Fruit fly (Drosophila melanogaster) whole organism, embryonic: ENCODE measurements around the gene CG4382.
A peak's percentile ranks its signal among the peaks of the same experiment; 100 is the strongest.

Source experiments
- CG1024 ChIP-seq: fragments of 200-800 bp; sonication (Bioruptor generic); IDR thresholded peaks from 2 replicates; pipeline ENCODE4 v1.3.6; 2022; ENCODE audit warnings: missing biosample characterization, missing genetic modification characterization
- CG10543 ChIP-seq: fragments of 200-800 bp; sonication (Bioruptor generic); optimal IDR thresholded peaks from 3 replicates; lab custom pipeline; 2017; ENCODE audit warnings: missing biosample characterization, mild to moderate bottlenecking, missing genetic modification characterization, moderate library complexity
- CG11456 ChIP-seq: fragments of 200-800 bp; sonication (Bioruptor generic); IDR thresholded peaks from 3 replicates; pipeline ENCODE4 v1.3.6; 2022; ENCODE audit warnings: missing biosample characterization, missing genetic modification characterization
- CG11723 ChIP-seq: fragments of 200-800 bp; sonication (Bioruptor generic); optimal IDR thresholded peaks from 2 replicates; lab custom pipeline; 2017; ENCODE audit warnings: missing biosample characterization, mild to moderate bottlenecking, missing genetic modification characterization
- CG12299 ChIP-seq: fragments of 200-800 bp; sonication (Bioruptor generic); optimal IDR thresholded peaks from 2 replicates; lab custom pipeline; 2018; ENCODE audit warnings: missing biosample characterization, mild to moderate bottlenecking, missing genetic modification characterization
- CG12769 ChIP-seq: fragments of 200-800 bp; sonication (Bioruptor generic); optimal IDR thresholded peaks from 2 replicates; lab custom pipeline; 2019; ENCODE audit warnings: missing biosample characterization, mild to moderate bottlenecking, missing genetic modification characterization, moderate library complexity
- CG15696 ChIP-seq: fragments of 200-800 bp; sonication (Bioruptor generic); optimal IDR thresholded peaks from 2 replicates; lab custom pipeline; 2019; ENCODE audit warnings: missing biosample characterization, mild to moderate bottlenecking, missing genetic modification characterization, moderate library complexity
- CG1647 ChIP-seq: fragments of 200-800 bp; sonication (Bioruptor generic); optimal IDR thresholded peaks from 3 replicates; lab custom pipeline; 2016; ENCODE audit warnings: missing biosample characterization, missing genetic modification characterization
- CG17385 ChIP-seq: fragments of 200-800 bp; sonication (Bioruptor generic); optimal IDR thresholded peaks from 3 replicates; lab custom pipeline; 2018; ENCODE audit warnings: missing biosample characterization, mild to moderate bottlenecking, missing genetic modification characterization
- CG17802 ChIP-seq: fragments of 200-800 bp; sonication (Bioruptor generic); optimal IDR thresholded peaks from 2 replicates; lab custom pipeline; 2018; ENCODE audit warnings: missing biosample characterization, mild to moderate bottlenecking, missing genetic modification characterization, moderate library complexity
- CG18011 ChIP-seq: fragments of 200-800 bp; sonication (Bioruptor generic); optimal IDR thresholded peaks from 2 replicates; lab custom pipeline; 2017; ENCODE audit warnings: missing biosample characterization, missing genetic modification characterization, mild to moderate bottlenecking, moderate library complexity, missing genotype
- CG18619 ChIP-seq: fragments of 200-800 bp; sonication (Bioruptor generic); optimal IDR thresholded peaks from 3 replicates; lab custom pipeline; 2017; ENCODE audit warnings: missing biosample characterization, mild to moderate bottlenecking, missing genetic modification characterization
- CG30431 ChIP-seq: fragments of 200-800 bp; sonication (Bioruptor generic); optimal IDR thresholded peaks from 2 replicates; lab custom pipeline; 2017; ENCODE audit warnings: missing biosample characterization, missing genetic modification characterization
- CG33557 ChIP-seq: fragments of 200-800 bp; sonication (Bioruptor generic); optimal IDR thresholded peaks from 2 replicates; lab custom pipeline; 2019; ENCODE audit warnings: missing biosample characterization, mild to moderate bottlenecking, missing genetic modification characterization, moderate library complexity
- CG34422 ChIP-seq: fragments of 200-800 bp; sonication (Bioruptor generic); IDR thresholded peaks from 3 replicates; pipeline ENCODE4 v1.3.6; 2022; ENCODE audit warnings: missing biosample characterization, missing genetic modification characterization
- CG3847 ChIP-seq: fragments of 200-800 bp; sonication (Bioruptor generic); IDR thresholded peaks from 2 replicates; pipeline ENCODE4 v1.3.6; 2022; ENCODE audit warnings: missing biosample characterization, missing genetic modification characterization
- CG4282 ChIP-seq: fragments of 200-800 bp; sonication (Bioruptor generic); optimal IDR thresholded peaks from 2 replicates; lab custom pipeline; 2016; ENCODE audit warnings: missing biosample characterization, missing genetic modification characterization
- CG4328 ChIP-seq: fragments of 200-800 bp; sonication (Bioruptor generic); optimal IDR thresholded peaks from 3 replicates; lab custom pipeline; 2017; ENCODE audit warnings: missing biosample characterization, missing genetic modification reagents, missing genetic modification characterization
- CG4404 ChIP-seq: fragments of 200-800 bp; sonication (Bioruptor generic); IDR thresholded peaks from 2 replicates; pipeline ENCODE4 v1.3.6; 2022; ENCODE audit warnings: missing biosample characterization, missing genetic modification characterization
- CG4820 ChIP-seq: fragments of 200-800 bp; sonication (Bioruptor generic); optimal IDR thresholded peaks from 3 replicates; lab custom pipeline; 2016; ENCODE audit warnings: missing biosample characterization, missing genetic modification characterization
- CG6791 ChIP-seq: fragments of 200-800 bp; sonication (Bioruptor generic); IDR thresholded peaks from 3 replicates; pipeline ENCODE4 v1.3.6; 2022; ENCODE audit warnings: missing biosample characterization, missing genetic modification characterization; ENCODE audit not compliant: partially characterized antibody
- CG6813 ChIP-seq: fragments of 200-800 bp; sonication (Bioruptor generic); optimal IDR thresholded peaks from 2 replicates; lab custom pipeline; 2017; ENCODE audit warnings: missing biosample characterization, missing genetic modification characterization, mild to moderate bottlenecking, moderate library complexity, missing genetic modification reagents
- CG8944 ChIP-seq: fragments of 200-800 bp; sonication (Bioruptor generic); optimal IDR thresholded peaks from 3 replicates; lab custom pipeline; 2016; ENCODE audit warnings: missing biosample characterization, missing genetic modification characterization
- CG9609 ChIP-seq: fragments of 200-800 bp; sonication (Bioruptor generic); optimal IDR thresholded peaks from 3 replicates; lab custom pipeline; 2016; ENCODE audit warnings: missing biosample characterization, missing genetic modification characterization
- CG9727 ChIP-seq: fragments of 200-800 bp; sonication (Bioruptor generic); optimal IDR thresholded peaks from 3 replicates; lab custom pipeline; 2017; ENCODE audit warnings: missing biosample characterization, mild to moderate bottlenecking, missing genetic modification characterization
- CG9932 ChIP-seq: fragments of 200-800 bp; sonication (Bioruptor generic); IDR thresholded peaks from 2 replicates; pipeline ENCODE4 v1.3.6; 2022; ENCODE audit warnings: missing biosample characterization, missing genetic modification characterization
- CoRest ChIP-seq: fragments of 200-800 bp; sonication (Bioruptor generic); optimal IDR thresholded peaks from 3 replicates; lab custom pipeline; 2018; ENCODE audit warnings: missing biosample characterization, mild to moderate bottlenecking, missing genetic modification characterization, moderate library complexity
- Drgx ChIP-seq: fragments of 200-800 bp; sonication (Bioruptor generic); IDR thresholded peaks from 2 replicates; pipeline ENCODE4 v1.3.6; 2022; ENCODE audit warnings: missing biosample characterization, missing genetic modification characterization
- E2f2 ChIP-seq: fragments of 200-800 bp; sonication (Bioruptor generic); IDR thresholded peaks from 2 replicates; pipeline ENCODE4 v1.3.6; 2022; ENCODE audit warnings: missing biosample characterization, missing genetic modification characterization
- ERR ChIP-seq: fragments of 200-800 bp; sonication (Bioruptor generic); optimal IDR thresholded peaks from 2 replicates; lab custom pipeline; 2016; ENCODE audit warnings: missing biosample characterization, missing genetic modification characterization
- H2.0 ChIP-seq: fragments of 200-800 bp; sonication (Bioruptor generic); IDR thresholded peaks from 2 replicates; pipeline ENCODE4 v1.3.6; 2022; ENCODE audit warnings: missing biosample characterization, missing genetic modification characterization
- HLH3B ChIP-seq: fragments of 200-800 bp; sonication (Bioruptor generic); IDR thresholded peaks from 2 replicates; pipeline ENCODE4 v1.3.6; 2022; ENCODE audit warnings: missing biosample characterization, missing genetic modification characterization
- HLH54F ChIP-seq: fragments of 200-800 bp; sonication (Bioruptor generic); optimal IDR thresholded peaks from 3 replicates; lab custom pipeline; 2016; ENCODE audit warnings: missing biosample characterization, missing genetic modification characterization
- Max ChIP-seq: fragments of 200-800 bp; sonication (Bioruptor generic); optimal IDR thresholded peaks from 2 replicates; lab custom pipeline; 2016; ENCODE audit warnings: missing biosample characterization, mild to moderate bottlenecking, missing genetic modification characterization
- Med ChIP-seq: fragments of 200-800 bp; sonication (Bioruptor generic); peaks from one replicate; lab custom pipeline; 2016; ENCODE audit warnings: missing biosample characterization, missing genetic modification characterization, mild to moderate bottlenecking, inconsistent platforms, moderate library complexity
- Mes4 ChIP-seq: fragments of 200-800 bp; sonication (Bioruptor generic); optimal IDR thresholded peaks from 2 replicates; lab custom pipeline; 2016; ENCODE audit warnings: missing biosample characterization, missing genetic modification characterization
- NFAT ChIP-seq: fragments of 200-800 bp; sonication (Bioruptor generic); IDR thresholded peaks from 2 replicates; pipeline ENCODE4 v1.3.6; 2022; ENCODE audit warnings: missing biosample characterization, missing genetic modification characterization
- Optix ChIP-seq: fragments of 200-800 bp; sonication (Bioruptor generic); IDR thresholded peaks from 3 replicates; pipeline ENCODE4 v1.3.6; 2022; ENCODE audit warnings: missing biosample characterization, missing genetic modification characterization
- Sry-δ ChIP-seq: fragments of 200-800 bp; sonication (Bioruptor generic); optimal IDR thresholded peaks from 2 replicates; lab custom pipeline; 2016; ENCODE audit warnings: missing biosample characterization, missing genetic modification characterization
- bowl ChIP-seq: fragments of 200-800 bp; sonication (Bioruptor generic); IDR thresholded peaks from 2 replicates; pipeline ENCODE4 v1.3.6; 2022; ENCODE audit warnings: missing biosample characterization, missing genetic modification characterization
- cas ChIP-seq: fragments of 200-800 bp; sonication (Bioruptor generic); IDR thresholded peaks from 2 replicates; pipeline ENCODE4 v1.3.6; 2022; ENCODE audit warnings: missing biosample characterization, missing genetic modification characterization
- corto ChIP-seq: fragments of 200-800 bp; sonication (Bioruptor generic); optimal IDR thresholded peaks from 2 replicates; lab custom pipeline; 2016; ENCODE audit warnings: missing biosample characterization, mild to moderate bottlenecking, missing genetic modification characterization, moderate library complexity
- dmrt11E ChIP-seq: fragments of 200-800 bp; sonication (Bioruptor generic); optimal IDR thresholded peaks from 3 replicates; lab custom pipeline; 2018; ENCODE audit warnings: missing biosample characterization, mild to moderate bottlenecking, missing genetic modification characterization, moderate library complexity
- fd64A ChIP-seq: fragments of 200-800 bp; sonication (Bioruptor generic); optimal IDR thresholded peaks from 3 replicates; lab custom pipeline; 2018; ENCODE audit warnings: missing biosample characterization, mild to moderate bottlenecking, missing genetic modification characterization
- fu2 ChIP-seq: fragments of 200-800 bp; sonication (Bioruptor generic); optimal IDR thresholded peaks from 2 replicates; lab custom pipeline; 2016; ENCODE audit warnings: missing biosample characterization, missing genetic modification characterization
- grau ChIP-seq: fragments of 200-800 bp; optimal IDR thresholded peaks from 3 replicates; lab custom pipeline; 2019; ENCODE audit warnings: missing biosample characterization, mild to moderate bottlenecking, missing genetic modification characterization, moderate library complexity
- row ChIP-seq: fragments of 200-800 bp; sonication (Bioruptor generic); IDR thresholded peaks from 3 replicates; pipeline ENCODE4 v1.3.6; 2022; ENCODE audit warnings: missing biosample characterization, missing genetic modification characterization
- sima ChIP-seq: fragments of 200-800 bp; sonication (Bioruptor generic); optimal IDR thresholded peaks from 2 replicates; lab custom pipeline; 2016; ENCODE audit warnings: missing biosample characterization, missing genetic modification characterization
- slou ChIP-seq: fragments of 200-800 bp; sonication (Bioruptor generic); optimal IDR thresholded peaks from 3 replicates; lab custom pipeline; 2016; ENCODE audit warnings: missing biosample characterization, missing genetic modification characterization
- tap ChIP-seq: fragments of 200-800 bp; optimal IDR thresholded peaks from 3 replicates; lab custom pipeline; 2019; ENCODE audit warnings: missing biosample characterization, mild to moderate bottlenecking, missing genetic modification characterization, moderate library complexity
- vnd ChIP-seq: fragments of 200-800 bp; sonication (Bioruptor generic); IDR thresholded peaks from 3 replicates; pipeline ENCODE4 v1.3.6; 2022; ENCODE audit warnings: missing biosample characterization, missing genetic modification characterization; ENCODE audit not compliant: partially characterized antibody

Gene CG4382

dm6 chr2L:9616654-9617053 is 16.0 kb upstream of the CG4382 start (continued):
- TF ChIP-seq CG10543 (GFP tag; lab: Kevin White, UChicago) (peak; percentile 76), CG18619 (GFP tag; lab: Kevin White, UChicago) (no peak), Sry-δ (GFP tag; lab: Kevin White, UChicago) (peak; percentile 87), CG12769 (tag; lab: Kevin White, UChicago) (peak; percentile 80), CG11723 (GFP tag; lab: Kevin White, UChicago) (no peak), bowl (GFP tag; lab: Robert Waterston, UW) (0 out of 2 replicates have a peak, but pooled peaks have one; percentile 13), Optix (no peak; the same call in 2 of the 3 replicates), ERR (GFP tag; lab: Kevin White, UChicago) (no peak), CG9932 (GFP tag; lab: Robert Waterston, UW) (peak; percentile 71), CG15696 (tag; lab: Kevin White, UChicago) (no peak), dmrt11E (tag; lab: Kevin White, UChicago) (no peak), HLH54F (peak; percentile 65), Med (GFP tag; lab: Kevin White, UChicago) (peak; percentile 85), CoRest (peak; percentile 55), CG30431 (GFP tag; lab: Kevin White, UChicago) (no peak), CG9727 (GFP tag; lab: Kevin White, UChicago) (peak; percentile 16), CG8944 (GFP tag; lab: Kevin White, UChicago) (peak; percentile 30), cas (0 out of 2 replicates have a peak, but pooled peaks have one; percentile 38), CG9609 (GFP tag; lab: Kevin White, UChicago) (peak; percentile 49), CG17802 (no peak), Drgx (GFP tag; lab: Robert Waterston, UW) (0 out of 2 replicates have a peak, but pooled peaks have one; percentile 20), CG1647 (GFP tag; lab: Kevin White, UChicago) (no peak), CG1024 (GFP tag; lab: Robert Waterston, UW) (peak; percentile 26; the same call in 1 of the 2 replicates), row (GFP tag; lab: Robert Waterston, UW) (peak; percentile 70), CG18011 (peak; percentile 46), H2.0 (GFP tag; lab: Robert Waterston, UW) (peak; percentile 45; the same call in 1 of the 2 replicates), CG12299 (peak; percentile 34), HLH3B (GFP tag; lab: Robert Waterston, UW) (peak; percentile 33; the same call in 1 of the 2 replicates), slou (GFP tag; lab: Kevin White, UChicago) (no peak), CG4404 (GFP tag; lab: Robert Waterston, UW) (no peak), Max (GFP tag; lab: Kevin White, UChicago) (no peak), CG11456 (peak; percentile 79), CG4820 (no peak), sima (GFP tag; lab: Kevin White, UChicago) (no peak), CG6813 (GFP tag; lab: Kevin White, UChicago) (no peak), fd64A (GFP tag; lab: Kevin White, UChicago) (no peak), CG17385 (GFP tag; lab: Kevin White, UChicago) (peak; percentile 53), CG34422 (GFP tag; lab: Robert Waterston, UW) (peak; percentile 77; the same call in 2 of the 3 replicates), CG6791 (GFP tag; lab: Robert Waterston, UW) (peak; percentile 76), E2f2 (peak; percentile 86), tap (tag; lab: Kevin White, UChicago) (no peak), vnd (GFP tag; lab: Robert Waterston, UW) (0 out of 3 replicates have a peak, but pooled peaks have one; percentile 22), Mes4 (GFP tag; lab: Kevin White, UChicago) (peak; percentile 42), CG3847 (GFP tag; lab: Robert Waterston, UW) (peak; percentile 51), CG4282 (GFP tag; lab: Kevin White, UChicago) (no peak), grau (tag; lab: Kevin White, UChicago) (peak; percentile 19), CG4328 (no peak), NFAT (GFP tag; lab: Robert Waterston, UW) (peak; percentile 61; the same call in 1 of the 2 replicates), fu2 (GFP tag; lab: Kevin White, UChicago) (peak; percentile 44), CG33557 (GFP tag; lab: Kevin White, UChicago) (peak; percentile 11), corto (GFP tag; lab: Kevin White, UChicago) (no peak)
